Worm (Caenorhabditis elegans): ENCODE measurements around the gene F53F4.7.
A peak's percentile ranks its signal among the peaks of the same experiment; 100 is the strongest.

Gene F53F4.7

ce11 chrV:13589494-13590176 lies 24.1 kb downstream of the F53F4.7 start, which contains the start of the genes F53F4.2 and F53F4.18:
Gene F53F4.2, minus strand, starts transcription at chrV:13589594.
Gene F53F4.18, plus strand, starts transcription at chrV:13590126.
- TF ChIP-seq aly-2 (tag; optimal IDR thresholded peaks at IDR 0.05) (no peak), mml-1 (tag; optimal IDR thresholded peaks at IDR 0.05) (no peak), skn-1 (tag; optimal IDR thresholded peaks at IDR 0.05) (no peak), eor-1 (tag; optimal IDR thresholded peaks at IDR 0.05) (no peak), jun-1 (tag; optimal IDR thresholded peaks at IDR 0.05) (no peak), nhr-43 (tag; optimal IDR thresholded peaks at IDR 0.05; ENCODE audit: poor library complexity, severe bottlenecking) (no peak), sea-2 (GFP tag; optimal IDR thresholded peaks at IDR 0.05) (no peak), ceh-9 (tag; optimal IDR thresholded peaks at IDR 0.05) (no peak), daf-12 (tag; optimal IDR thresholded peaks at IDR 0.05) (no peak), unc-62 (GFP tag; optimal IDR thresholded peaks at IDR 0.05) (no peak), tbx-2 (tag; optimal IDR thresholded peaks at IDR 0.05) (no peak), zag-1 (tag; optimal IDR thresholded peaks at IDR 0.05) (no peak), nfya-1 (tag; optimal IDR thresholded peaks at IDR 0.05; ENCODE audit: insufficient read depth) (no peak), nhr-77 (tag; optimal IDR thresholded peaks at IDR 0.05) (no peak), pqm-1 (tag; optimal IDR thresholded peaks at IDR 0.05) (no peak), lin-39 (tag; optimal IDR thresholded peaks at IDR 0.05) (no peak), lsy-12 (tag; optimal IDR thresholded peaks at IDR 0.05) (no peak), snpc-4 (tag; optimal IDR thresholded peaks at IDR 0.05) (no peak), fkh-2 (tag; optimal IDR thresholded peaks at IDR 0.05) (no peak)

DNA sequence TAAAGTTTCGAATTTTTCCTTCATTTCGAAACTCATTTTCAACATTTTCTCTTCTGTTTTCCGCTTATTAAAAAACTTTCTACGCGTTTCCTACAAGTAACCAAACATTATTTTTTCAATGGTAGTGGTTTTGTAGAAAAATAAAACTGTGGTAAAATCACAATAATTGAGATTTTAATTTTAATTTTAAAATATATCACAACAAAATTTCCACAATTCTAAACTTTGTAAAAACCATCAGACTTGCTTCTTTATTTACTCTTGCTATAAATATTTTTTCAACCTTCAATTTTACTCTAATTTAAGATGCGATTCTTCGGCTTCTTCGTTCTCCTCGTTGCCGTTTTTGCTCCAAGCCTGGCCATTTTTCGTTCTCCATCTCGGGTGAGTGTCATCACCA lies 25.9 kb downstream of the F53F4.7 start, which contains the start of gene F53F4.17:
Gene F53F4.17, plus strand, starts transcription at position 301 of the 400 bp plus-strand sequence.
- no peak for TF ChIP-seq ZK546.5 (tag; optimal IDR thresholded peaks at IDR 0.05)
- no peak for TF ChIP-seq lin-15B (tag; optimal IDR thresholded peaks at IDR 0.05)
- no peak for TF ChIP-seq nhr-237 (tag; optimal IDR thresholded peaks at IDR 0.05)
- TF ChIP-seq jun-1 (tag; optimal IDR thresholded peaks at IDR 0.05) = no peak
- no peak for TF ChIP-seq lin-39 (tag; optimal IDR thresholded peaks at IDR 0.05)
- TF ChIP-seq nhr-23 (tag; optimal IDR thresholded peaks at IDR 0.05) = no peak
- no peak for TF ChIP-seq nhr-77 (tag; optimal IDR thresholded peaks at IDR 0.05)
- TF ChIP-seq nhr-43 (tag; optimal IDR thresholded peaks at IDR 0.05; ENCODE audit: poor library complexity, severe bottlenecking) = no peak

DNA sequence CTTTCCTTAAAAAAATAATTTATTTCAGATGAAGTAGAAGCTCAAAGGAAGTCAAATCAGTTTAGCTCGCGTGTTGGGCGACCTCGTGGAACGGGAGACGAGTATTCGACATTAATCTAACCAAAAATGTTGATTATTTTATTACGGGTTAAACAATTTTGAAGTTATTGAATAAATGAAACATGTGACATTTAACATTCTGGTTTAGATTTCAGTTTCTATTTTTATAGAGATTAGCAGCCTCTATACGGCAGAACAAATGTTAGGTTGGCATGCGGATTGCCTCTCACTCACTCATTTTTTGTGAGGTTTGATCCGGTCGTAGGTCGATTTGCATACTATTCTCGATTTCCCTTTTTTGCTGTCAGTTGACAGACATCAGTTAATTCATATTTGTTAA lies 29.3 kb downstream of the F53F4.7 start, which contains the start of gene F53F4.1:
Gene F53F4.1, plus strand, starts transcription at position 301 of the 400 bp plus-strand sequence.
- no peak for TF ChIP-seq ceh-82 (tag; optimal IDR thresholded peaks at IDR 0.05)
- no peak for TF ChIP-seq nhr-11 (tag; optimal IDR thresholded peaks at IDR 0.05)
- no peak for TF ChIP-seq skn-1 (tag; optimal IDR thresholded peaks at IDR 0.05)
- TF ChIP-seq aly-2 (tag; optimal IDR thresholded peaks at IDR 0.05) = no peak
- TF ChIP-seq nhr-28 (tag; optimal IDR thresholded peaks at IDR 0.05) = no peak
- no peak for TF ChIP-seq R02D3.7 (tag; optimal IDR thresholded peaks at IDR 0.05)
- no peak for TF ChIP-seq elt-3 (tag; optimal IDR thresholded peaks at IDR 0.05)
- TF ChIP-seq elt-1 (tag; optimal IDR thresholded peaks at IDR 0.05) = no peak
- no peak for TF ChIP-seq nhr-237 (tag; optimal IDR thresholded peaks at IDR 0.05)
- TF ChIP-seq eor-1 (tag; optimal IDR thresholded peaks at IDR 0.05) = no peak
- TF ChIP-seq ZK546.5 (tag; optimal IDR thresholded peaks at IDR 0.05) = no peak
- TF ChIP-seq ztf-4 (tag; optimal IDR thresholded peaks at IDR 0.05) = no peak
- no peak for TF ChIP-seq nhr-76 (tag; optimal IDR thresholded peaks at IDR 0.05)
- no peak for TF ChIP-seq pha-4 (tag; optimal IDR thresholded peaks at IDR 0.05)
- no peak for TF ChIP-seq hmg-11 (tag; optimal IDR thresholded peaks at IDR 0.05)
- no peak for TF ChIP-seq jun-1 (tag; optimal IDR thresholded peaks at IDR 0.05)

ce11 chrV:13580696-13581095 lies 33.1 kb downstream of the F53F4.7 start, which contains the start of gene C50B8.5:
Gene C50B8.5, plus strand, starts transcription at chrV:13580968.
- TF ChIP-seq lsy-12 (tag; optimal IDR thresholded peaks at IDR 0.05) (no peak), mdl-1 (tag; optimal IDR thresholded peaks at IDR 0.05) (no peak), pqm-1 (tag; optimal IDR thresholded peaks at IDR 0.05) (peak; percentile 72), nhr-28 (tag; optimal IDR thresholded peaks at IDR 0.05) (no peak), elt-2 (tag; optimal IDR thresholded peaks at IDR 0.05) (peak; percentile 56), pha-4 (tag; optimal IDR thresholded peaks at IDR 0.05) (peak; percentile 67)

Data from whole organism, L3 larva.